Fruit fly (Drosophila melanogaster) whole organism, embryonic: Measurements from ENCODE around the gene ecd.
A peak's percentile ranks its signal among the peaks of the same experiment; 100 is the strongest.

Experiments
- Antp ChIP-seq: fragments of 200-800 bp; sonication (Bioruptor generic); optimal IDR thresholded peaks from 3 replicates; lab custom pipeline; 2016; ENCODE audit warnings: missing biosample characterization, missing genetic modification characterization
- BEAF-32 ChIP-seq: fragments of 200-800 bp; sonication (Bioruptor generic); optimal IDR thresholded peaks from 3 replicates; lab custom pipeline; 2017; ENCODE audit warnings: missing biosample characterization, missing genetic modification characterization, mild to moderate bottlenecking, moderate library complexity, missing genetic modification reagents
- Bteb2 ChIP-seq: fragments of 200-800 bp; sonication (Bioruptor generic); optimal IDR thresholded peaks from 2 replicates; lab custom pipeline; 2016; ENCODE audit warnings: missing biosample characterization, missing genetic modification characterization
- CG10565 ChIP-seq: fragments of 200-800 bp; sonication (Bioruptor generic); optimal IDR thresholded peaks from 3 replicates; lab custom pipeline; 2016; ENCODE audit warnings: missing biosample characterization, mild to moderate bottlenecking, missing genetic modification characterization
- CG14710 ChIP-seq: fragments of 200-800 bp; sonication (Bioruptor generic); optimal IDR thresholded peaks from 3 replicates; lab custom pipeline; 2019; ENCODE audit warnings: missing biosample characterization, mild to moderate bottlenecking, missing genetic modification characterization, moderate library complexity
- CG15011 ChIP-seq: fragments of 200-800 bp; sonication (Bioruptor generic); optimal IDR thresholded peaks from 3 replicates; lab custom pipeline; 2018; ENCODE audit warnings: missing biosample characterization, mild to moderate bottlenecking, missing genetic modification characterization
- CG15479 ChIP-seq: fragments of 200-800 bp; sonication (Bioruptor generic); optimal IDR thresholded peaks from 3 replicates; lab custom pipeline; 2019; ENCODE audit warnings: missing biosample characterization, mild to moderate bottlenecking, missing genetic modification characterization, moderate library complexity
- CG18011 ChIP-seq: fragments of 200-800 bp; sonication (Bioruptor generic); optimal IDR thresholded peaks from 2 replicates; lab custom pipeline; 2017; ENCODE audit warnings: missing biosample characterization, missing genetic modification characterization, mild to moderate bottlenecking, moderate library complexity, missing genotype
- CG18619 ChIP-seq: fragments of 200-800 bp; sonication (Bioruptor generic); optimal IDR thresholded peaks from 3 replicates; lab custom pipeline; 2017; ENCODE audit warnings: missing biosample characterization, mild to moderate bottlenecking, missing genetic modification characterization
- CG31224 ChIP-seq: fragments of 200-800 bp; sonication (Bioruptor generic); IDR thresholded peaks from 2 replicates; pipeline ENCODE4 v1.3.6; 2022; ENCODE audit warnings: missing biosample characterization, missing genetic modification characterization
- CG32767 ChIP-seq: fragments of 200-800 bp; sonication (Bioruptor generic); IDR thresholded peaks from 2 replicates; pipeline ENCODE4 v1.3.6; 2022; ENCODE audit warnings: missing biosample characterization, missing genetic modification characterization
- CG33557 ChIP-seq: fragments of 200-800 bp; sonication (Bioruptor generic); optimal IDR thresholded peaks from 2 replicates; lab custom pipeline; 2019; ENCODE audit warnings: missing biosample characterization, mild to moderate bottlenecking, missing genetic modification characterization, moderate library complexity
- CG3838 ChIP-seq: fragments of 200-800 bp; sonication (Bioruptor generic); optimal IDR thresholded peaks from 3 replicates; lab custom pipeline; 2016; ENCODE audit warnings: missing biosample characterization, missing genetic modification characterization
- CG4282 ChIP-seq: fragments of 200-800 bp; sonication (Bioruptor generic); optimal IDR thresholded peaks from 2 replicates; lab custom pipeline; 2016; ENCODE audit warnings: missing biosample characterization, missing genetic modification characterization
- CG4360 ChIP-seq: fragments of 200-800 bp; sonication (Bioruptor generic); IDR thresholded peaks from 2 replicates; pipeline ENCODE4 v1.3.6; 2022; ENCODE audit warnings: missing biosample characterization, missing genetic modification characterization
- CG43689 ChIP-seq: fragments of 200-800 bp; sonication (Bioruptor generic); IDR thresholded peaks from 2 replicates; pipeline ENCODE4 v1.3.6; 2022; ENCODE audit warnings: missing biosample characterization, missing genetic modification characterization
- CG4854 ChIP-seq: fragments of 200-800 bp; sonication (Bioruptor generic); optimal IDR thresholded peaks from 2 replicates; lab custom pipeline; 2016; ENCODE audit warnings: missing biosample characterization, missing genetic modification characterization, inconsistent platforms
- CG6654 ChIP-seq: fragments of 200-800 bp; sonication (Bioruptor generic); optimal IDR thresholded peaks from 2 replicates; lab custom pipeline; 2017; ENCODE audit warnings: missing biosample characterization, mild to moderate bottlenecking, missing genetic modification characterization
- CG6689 ChIP-seq: fragments of 200-800 bp; sonication (Bioruptor generic); IDR thresholded peaks from 2 replicates; pipeline ENCODE4 v1.3.6; 2022; ENCODE audit warnings: missing biosample characterization, missing genetic modification characterization
- CG7839 ChIP-seq: fragments of 200-800 bp; sonication (Bioruptor generic); optimal IDR thresholded peaks from 3 replicates; lab custom pipeline; 2018; ENCODE audit warnings: missing biosample characterization, mild to moderate bottlenecking, missing genetic modification characterization, moderate library complexity
- CG7928 ChIP-seq: fragments of 200-800 bp; sonication (Bioruptor generic); optimal IDR thresholded peaks from 2 replicates; lab custom pipeline; 2017; ENCODE audit warnings: missing biosample characterization, mild to moderate bottlenecking, missing genetic modification characterization
- CG7987 ChIP-seq: fragments of 200-800 bp; sonication (Bioruptor generic); optimal IDR thresholded peaks from 2 replicates; lab custom pipeline; 2018; ENCODE audit warnings: missing biosample characterization, mild to moderate bottlenecking, missing genetic modification characterization, moderate library complexity
- CG8478 ChIP-seq: fragments of >200 bp; optimal IDR thresholded peaks from 2 replicates; lab custom pipeline; 2018
- CG8944 ChIP-seq: fragments of 200-800 bp; sonication (Bioruptor generic); optimal IDR thresholded peaks from 3 replicates; lab custom pipeline; 2016; ENCODE audit warnings: missing biosample characterization, missing genetic modification characterization
- CG9215 ChIP-seq: fragments of 200-800 bp; sonication (Bioruptor generic); IDR thresholded peaks from 2 replicates; pipeline ENCODE4 v1.3.6; 2022; ENCODE audit warnings: missing biosample characterization, missing genetic modification characterization
- CG9932 ChIP-seq: fragments of 200-800 bp; sonication (Bioruptor generic); IDR thresholded peaks from 2 replicates; pipeline ENCODE4 v1.3.6; 2022; ENCODE audit warnings: missing biosample characterization, missing genetic modification characterization
- Eip74EF ChIP-seq, 2 experiments: fragments of 200-800 bp in 1 of 2; fragments of >200 bp in 1 of 2; sonication (Bioruptor generic) in 1 of 2; optimal IDR thresholded peaks; 2 replicates each; lab custom pipeline; 2017 to 2019; ENCODE audit warnings: missing biosample characterization in 2 of 2, missing genetic modification characterization in 2 of 2, mild to moderate bottlenecking in 1 of 2, moderate library complexity in 1 of 2
- Lpt ChIP-seq: fragments of >200 bp; optimal IDR thresholded peaks from 2 replicates; lab custom pipeline; 2018; ENCODE audit warnings: missing biosample characterization, missing genetic modification characterization
- MTF-1 ChIP-seq: fragments of 200-800 bp; sonication (Bioruptor generic); optimal IDR thresholded peaks from 2 replicates; lab custom pipeline; 2018; ENCODE audit warnings: missing biosample characterization, mild to moderate bottlenecking, missing genetic modification characterization, borderline replicate concordance
- Meics ChIP-seq: fragments of 200-800 bp; sonication (Bioruptor generic); optimal IDR thresholded peaks from 2 replicates; lab custom pipeline; 2017; ENCODE audit warnings: missing biosample characterization, mild to moderate bottlenecking, missing genetic modification characterization
- Optix ChIP-seq: fragments of 200-800 bp; sonication (Bioruptor generic); IDR thresholded peaks from 3 replicates; pipeline ENCODE4 v1.3.6; 2022; ENCODE audit warnings: missing biosample characterization, missing genetic modification characterization
- Spps ChIP-seq: fragments of 200-800 bp; sonication (Bioruptor generic); optimal IDR thresholded peaks from 2 replicates; lab custom pipeline; 2018; ENCODE audit warnings: missing biosample characterization, mild to moderate bottlenecking, missing genetic modification characterization
- ac ChIP-seq: fragments of 200-800 bp; sonication (Bioruptor generic); optimal IDR thresholded peaks from 3 replicates; lab custom pipeline; 2017; ENCODE audit warnings: missing biosample characterization, mild to moderate bottlenecking, missing genetic modification characterization
- ap ChIP-seq: fragments of 200-800 bp; sonication (Bioruptor generic); IDR thresholded peaks from 2 replicates; pipeline ENCODE4 v1.3.6; 2022; ENCODE audit warnings: missing biosample characterization, missing genetic modification characterization
- ase ChIP-seq: fragments of 200-800 bp; sonication (Bioruptor generic); IDR thresholded peaks from 3 replicates; pipeline ENCODE4 v1.3.6; 2022; ENCODE audit warnings: missing biosample characterization, missing genetic modification characterization
- ash1 ChIP-seq: fragments of 200-800 bp; sonication (Bioruptor generic); optimal IDR thresholded peaks from 2 replicates; lab custom pipeline; 2018; ENCODE audit warnings: missing biosample characterization, mild to moderate bottlenecking, missing genetic modification characterization
- br ChIP-seq: fragments of >200 bp; optimal IDR thresholded peaks from 2 replicates; lab custom pipeline; 2017
- chinmo ChIP-seq: fragments of 200-800 bp; sonication (Bioruptor generic); IDR thresholded peaks from 4 replicates; pipeline ENCODE4 v1.3.6; 2022; ENCODE audit warnings: missing biosample characterization, missing genetic modification characterization; ENCODE audit not compliant: partially characterized antibody
- chm ChIP-seq: fragments of 200-800 bp; sonication (Bioruptor generic); IDR thresholded peaks from 2 replicates; pipeline ENCODE4 v1.3.6; 2022; ENCODE audit warnings: missing biosample characterization, missing genetic modification characterization
- chn ChIP-seq: fragments of 200-800 bp; sonication (Bioruptor generic); optimal IDR thresholded peaks from 2 replicates; lab custom pipeline; 2016; ENCODE audit warnings: missing biosample characterization, missing genetic modification characterization
- ci ChIP-seq: fragments of 200-800 bp; sonication (Bioruptor generic); IDR thresholded peaks from 3 replicates; pipeline ENCODE4 v1.3.6; 2022; ENCODE audit warnings: missing biosample characterization, missing genetic modification characterization
- croc ChIP-seq: fragments of 200-800 bp; sonication (Bioruptor generic); conservative IDR thresholded peaks from 3 replicates; pipeline ENCODE4 v1.3.6; 2022; ENCODE audit warnings: missing biosample characterization, missing genetic modification characterization
- crol ChIP-seq: fragments of 200-800 bp; sonication (Bioruptor generic); IDR thresholded peaks from 2 replicates; pipeline ENCODE4 v1.3.6; 2022; ENCODE audit warnings: missing biosample characterization, missing genetic modification characterization
- dati ChIP-seq: fragments of 200-800 bp; sonication (Bioruptor generic); IDR thresholded peaks from 2 replicates; pipeline ENCODE4 v1.3.6; 2022; ENCODE audit warnings: missing biosample characterization, missing genetic modification characterization
- ems ChIP-seq: fragments of 200-800 bp; sonication (Bioruptor generic); optimal IDR thresholded peaks from 3 replicates; lab custom pipeline; 2016; ENCODE audit warnings: missing biosample characterization, missing genetic modification characterization
- fu2 ChIP-seq: fragments of 200-800 bp; sonication (Bioruptor generic); optimal IDR thresholded peaks from 2 replicates; lab custom pipeline; 2016; ENCODE audit warnings: missing biosample characterization, missing genetic modification characterization
- gfzf ChIP-seq: fragments of 200-800 bp; sonication (Bioruptor generic); optimal IDR thresholded peaks from 2 replicates; lab custom pipeline; 2016; ENCODE audit warnings: missing biosample characterization, mild to moderate bottlenecking, missing genetic modification characterization, moderate library complexity
- gsb-n ChIP-seq: fragments of 200-800 bp; sonication (Bioruptor generic); optimal IDR thresholded peaks from 3 replicates; lab custom pipeline; 2018; ENCODE audit warnings: missing biosample characterization, mild to moderate bottlenecking, missing genetic modification characterization
- jing ChIP-seq: fragments of 200-800 bp; sonication (Bioruptor generic); optimal IDR thresholded peaks from 2 replicates; lab custom pipeline; 2018; ENCODE audit warnings: missing biosample characterization, mild to moderate bottlenecking, missing genetic modification characterization
- vvl ChIP-seq: fragments of 200-800 bp; sonication (Bioruptor generic); IDR thresholded peaks from 2 replicates; pipeline ENCODE4 v1.3.6; 2022; ENCODE audit warnings: missing biosample characterization, missing genetic modification characterization
- zen2 ChIP-seq: fragments of 200-800 bp; sonication (Bioruptor generic); IDR thresholded peaks from 3 replicates; pipeline ENCODE4 v1.3.6; 2022; ENCODE audit warnings: missing biosample characterization, missing genetic modification characterization; ENCODE audit not compliant: partially characterized antibody
- zfh2 ChIP-seq: fragments of 200-800 bp; sonication (Bioruptor generic); optimal IDR thresholded peaks from 2 replicates; lab custom pipeline; 2016; ENCODE audit warnings: missing biosample characterization, missing genetic modification characterization

ecd gene

DNA sequence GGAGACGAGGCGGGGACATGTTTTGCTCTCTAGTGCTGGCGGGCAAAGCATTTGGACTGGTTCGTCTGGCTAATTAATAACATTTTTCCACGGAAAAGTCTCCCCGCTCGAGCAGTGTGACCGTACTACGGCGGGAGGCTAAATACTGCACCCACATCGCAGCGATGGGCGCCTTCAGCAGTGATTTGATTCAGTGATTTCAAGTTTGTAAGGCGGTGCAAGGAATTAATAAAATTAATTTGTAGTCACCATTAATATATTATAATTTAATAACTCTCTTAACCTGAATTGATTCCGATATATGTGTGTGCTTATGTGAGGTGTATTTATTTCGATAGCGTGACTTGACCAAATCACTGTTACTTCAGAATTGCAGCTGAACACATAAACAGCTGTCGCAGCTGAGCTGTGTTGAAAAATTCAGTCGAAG is 3.1 kb downstream of the ecd start, which contains the start of the genes oxt and CG13807 (continued):
- TF ChIP-seq gsb-n (tag; lab: Kevin White, UChicago) = peak; percentile 81
- peak; percentile 82 for TF ChIP-seq CG18011 (GFP tag; lab: Kevin White, UChicago)
- TF ChIP-seq chn = peak; percentile 62
- TF ChIP-seq ac (GFP tag; lab: Kevin White, UChicago) = peak; percentile 62
- TF ChIP-seq Bteb2 (GFP tag; lab: Kevin White, UChicago) = peak; percentile 45
- peak; percentile 79 for TF ChIP-seq CG43689 (GFP tag; lab: Robert Waterston, UW)
- peak; percentile 94 for TF ChIP-seq vvl
- peak; percentile 60 for TF ChIP-seq CG6654 (GFP tag; lab: Kevin White, UChicago)
- TF ChIP-seq jing (GFP tag; lab: Kevin White, UChicago) = peak; percentile 72
- TF ChIP-seq zen2 (GFP tag; lab: Robert Waterston, UW) = no peak
- no peak for TF ChIP-seq CG15479 (GFP tag; lab: Kevin White, UChicago)
- peak; percentile 89 for TF ChIP-seq CG14710 (tag; lab: Kevin White, UChicago)
- peak; percentile 66 for TF ChIP-seq ems (GFP tag; lab: Kevin White, UChicago)
- TF ChIP-seq CG7928 (GFP tag; lab: Kevin White, UChicago) = peak; percentile 50
- peak; percentile 91 for TF ChIP-seq CG7839 (tag; lab: Kevin White, UChicago)
- peak; percentile 77 for TF ChIP-seq CG31224 (GFP tag; lab: Robert Waterston, UW)
- TF ChIP-seq Spps (tag; lab: Kevin White, UChicago) = peak; percentile 77
- peak; percentile 84 for TF ChIP-seq CG18619 (GFP tag; lab: Kevin White, UChicago)
- TF ChIP-seq CG9215 = peak; percentile 78
- peak; percentile 85 for TF ChIP-seq Meics (GFP tag; lab: Kevin White, UChicago)
- peak; percentile 81 for TF ChIP-seq chm
- TF ChIP-seq CG3838 (GFP tag; lab: Kevin White, UChicago) = no peak
- peak; percentile 76 for TF ChIP-seq zfh2 (GFP tag; lab: Kevin White, UChicago)
- TF ChIP-seq CG4282 (GFP tag; lab: Kevin White, UChicago) = no peak
- peak; percentile 94 for TF ChIP-seq ci (GFP tag; lab: Robert Waterston, UW)
- TF ChIP-seq CG8478 = no peak
- TF ChIP-seq Optix (GFP tag; lab: Robert Waterston, UW) = peak; percentile 75
- TF ChIP-seq fu2 (GFP tag; lab: Kevin White, UChicago) = no peak
- TF ChIP-seq CG10565 (GFP tag; lab: Kevin White, UChicago) = no peak
- 0 out of 2 replicates have a peak, but pooled peaks have one; percentile 35 for TF ChIP-seq dati (GFP tag; lab: Robert Waterston, UW)
- peak; percentile 72 for TF ChIP-seq CG7987
- no peak for TF ChIP-seq br (lab: Kevin White, UChicago)
- 0 out of 2 replicates have a peak, but pooled peaks have one; percentile 26 for TF ChIP-seq CG4360 (GFP tag; lab: Robert Waterston, UW)
- TF ChIP-seq CG6689 (GFP tag; lab: Robert Waterston, UW) = peak; percentile 93
- peak; percentile 71 for TF ChIP-seq gfzf
- peak; percentile 49 for TF ChIP-seq Antp (GFP tag; lab: Kevin White, UChicago)
- TF ChIP-seq CG15011 (GFP tag; lab: Kevin White, UChicago) = no peak
- TF ChIP-seq CG4854 (GFP tag; lab: Kevin White, UChicago) = peak; percentile 53
- TF ChIP-seq croc (GFP tag; lab: Robert Waterston, UW) = peak; percentile 84
- no peak for TF ChIP-seq Lpt (GFP tag; lab: Kevin White, UChicago)
- no peak for TF ChIP-seq chinmo (GFP tag; lab: Robert Waterston, UW)
- TF ChIP-seq ash1 (GFP tag; lab: Kevin White, UChicago) = peak; percentile 9
- peak; percentile 44; the same call in 1 of the 2 replicates for TF ChIP-seq crol (GFP tag; lab: Robert Waterston, UW)
- peak; percentile 30 for TF ChIP-seq MTF-1 (GFP tag; lab: Kevin White, UChicago)
- peak; percentile 89 for TF ChIP-seq CG32767
- TF ChIP-seq ap = peak; percentile 69
- peak; percentile 92 for TF ChIP-seq CG9932
- TF ChIP-seq Eip74EF (GFP tag; optimal IDR thresholded peaks at IDR 0.05; lab: Kevin White, UChicago) = peak in 1 of 2 experiments; percentile 74
- peak; percentile 92 for TF ChIP-seq ase (GFP tag; lab: Robert Waterston, UW)
- peak; percentile 54 for TF ChIP-seq BEAF-32
- TF ChIP-seq CG33557 (GFP tag; lab: Kevin White, UChicago) = peak; percentile 80
- no peak for TF ChIP-seq CG8944 (GFP tag; lab: Kevin White, UChicago)
